Worm (Caenorhabditis elegans) whole organism, late embryonic: ENCODE results near the gene ets-10.

Experiments used
- C38D4.7 ChIP-seq: fragments of 200-800 bp; sonication (Bioruptor generic); optimal IDR thresholded peaks from 2 replicates; lab custom pipeline; 2018; ENCODE audit warnings: mild to moderate bottlenecking, missing genetic modification characterization, moderate library complexity, missing compliant biosample characterization
- Y22D7AL.16 ChIP-seq: sonication (generic microtip); optimal IDR thresholded peaks from 2 replicates; lab custom pipeline; 2016; ENCODE audit warnings: missing genetic modification characterization, missing compliant biosample characterization
- ceh-19 ChIP-seq: fragments of 200-800 bp; sonication (Bioruptor generic); optimal IDR thresholded peaks from 2 replicates; lab custom pipeline; 2018; ENCODE audit warnings: mild to moderate bottlenecking, missing genetic modification characterization, missing compliant biosample characterization
- ceh-2 ChIP-seq: sonication (generic microtip); optimal IDR thresholded peaks from 2 replicates; lab custom pipeline; 2016; ENCODE audit warnings: missing genotype, missing genetic modification characterization, missing compliant biosample characterization
- ceh-22 ChIP-seq: sonication (generic microtip); optimal IDR thresholded peaks from 2 replicates; lab custom pipeline; 2017; ENCODE audit warnings: missing biosample characterization, missing genetic modification characterization
- ceh-24 ChIP-seq: sonication (generic microtip); optimal IDR thresholded peaks from 2 replicates; lab custom pipeline; 2016; ENCODE audit warnings: mild to moderate bottlenecking, missing genetic modification characterization, missing compliant biosample characterization
- ceh-30 ChIP-seq: fragments of 150-350 bp; optimal IDR thresholded peaks from 2 replicates; lab custom pipeline; 2014; ENCODE audit warnings: missing biosample characterization, missing genetic modification characterization
- ceh-31 ChIP-seq: sonication (generic microtip); optimal IDR thresholded peaks from 2 replicates; lab custom pipeline; 2016; ENCODE audit warnings: missing genetic modification characterization, missing compliant biosample characterization
- ceh-45 ChIP-seq: fragments of 200-800 bp; sonication (Bioruptor generic); IDR thresholded peaks from 2 replicates; pipeline ENCODE4 v1.3.6; 2022; ENCODE audit warnings: missing genetic modification reagents, missing genetic modification characterization, missing compliant biosample characterization
- ceh-48 ChIP-seq: sonication (generic microtip); optimal IDR thresholded peaks from 2 replicates; lab custom pipeline; 2016; ENCODE audit warnings: missing genetic modification characterization, inconsistent platforms, missing compliant biosample characterization
- che-1 ChIP-seq: sonication (generic microtip); optimal IDR thresholded peaks from 2 replicates; lab custom pipeline; 2016; ENCODE audit warnings: mild to moderate bottlenecking, missing genetic modification characterization, missing compliant biosample characterization
- dmd-4 ChIP-seq: sonication (generic microtip); optimal IDR thresholded peaks from 2 replicates; lab custom pipeline; 2016; ENCODE audit warnings: borderline replicate concordance, missing genetic modification characterization, missing compliant biosample characterization
- elt-2 ChIP-seq: sonication (generic microtip); optimal IDR thresholded peaks from 2 replicates; lab custom pipeline; 2016; ENCODE audit warnings: missing genetic modification reagents, missing genetic modification characterization, missing compliant biosample characterization
- ets-4 ChIP-seq: sonication (generic microtip); optimal IDR thresholded peaks from 2 replicates; lab custom pipeline; 2016; ENCODE audit warnings: missing genetic modification characterization, missing compliant biosample characterization
- fkh-10 ChIP-seq: fragments of 150-350 bp; optimal IDR thresholded peaks from 2 replicates; lab custom pipeline; 2014; ENCODE audit warnings: missing biosample characterization, missing genetic modification reagents, missing genetic modification characterization
- fkh-6 ChIP-seq: sonication (generic microtip); optimal IDR thresholded peaks from 2 replicates; lab custom pipeline; 2016; ENCODE audit warnings: missing genetic modification characterization, missing compliant biosample characterization
- gmeb-2 ChIP-seq: sonication (generic microtip); optimal IDR thresholded peaks from 2 replicates; lab custom pipeline; 2016; ENCODE audit warnings: missing genetic modification characterization, inconsistent platforms, missing compliant biosample characterization
- hlh-30 ChIP-seq: sonication (generic microtip); optimal IDR thresholded peaks from 2 replicates; lab custom pipeline; 2017; ENCODE audit warnings: antibody characterized with exemption, missing genetic modification characterization, missing compliant biosample characterization; ENCODE audit not compliant: insufficient read depth
- hlh-8 ChIP-seq: sonication (generic microtip); optimal IDR thresholded peaks from 2 replicates; lab custom pipeline; 2016; ENCODE audit warnings: missing genotype, missing genetic modification characterization, missing compliant biosample characterization
- lin-11 ChIP-seq: fragments of 200-800 bp; sonication (Bioruptor generic); optimal IDR thresholded peaks from 2 replicates; lab custom pipeline; 2018; ENCODE audit warnings: mild to moderate bottlenecking, missing genetic modification characterization, missing compliant biosample characterization
- nfya-1 ChIP-seq: sonication (generic microtip); optimal IDR thresholded peaks from 2 replicates; lab custom pipeline; 2017; ENCODE audit warnings: missing genetic modification characterization, mild to moderate bottlenecking, missing compliant biosample characterization, antibody characterized with exemption, moderate library complexity
- nhr-232 ChIP-seq: sonication (generic microtip); optimal IDR thresholded peaks from 2 replicates; lab custom pipeline; 2016; ENCODE audit warnings: missing genetic modification characterization, missing compliant biosample characterization
- npax-4 ChIP-seq: sonication (generic microtip); optimal IDR thresholded peaks from 2 replicates; lab custom pipeline; 2016; ENCODE audit warnings: missing genetic modification characterization, missing compliant biosample characterization
- odd-2 ChIP-seq: sonication (generic microtip); optimal IDR thresholded peaks from 2 replicates; lab custom pipeline; 2017; ENCODE audit warnings: antibody characterized with exemption, mild to moderate bottlenecking, missing genetic modification characterization, missing compliant biosample characterization
- pag-3 ChIP-seq: sonication (generic microtip); optimal IDR thresholded peaks from 2 replicates; lab custom pipeline; 2016; ENCODE audit warnings: missing compliant biosample characterization, missing genetic modification characterization, borderline replicate concordance
- pat-9 ChIP-seq: fragments of 200-800 bp; sonication (Bioruptor generic); optimal IDR thresholded peaks from 2 replicates; lab custom pipeline; 2018; ENCODE audit warnings: mild to moderate bottlenecking, missing genetic modification characterization, moderate library complexity, missing compliant biosample characterization
- pha-2 ChIP-seq: sonication (generic microtip); optimal IDR thresholded peaks from 2 replicates; lab custom pipeline; 2017; ENCODE audit warnings: mild to moderate bottlenecking, missing genetic modification characterization, missing compliant biosample characterization
- pros-1 ChIP-seq: fragments of 150-350 bp; optimal IDR thresholded peaks from 2 replicates; lab custom pipeline; 2014; ENCODE audit warnings: missing biosample characterization, missing genetic modification reagents, missing genetic modification characterization
- ref-2 ChIP-seq: sonication (generic microtip); optimal IDR thresholded peaks from 2 replicates; lab custom pipeline; 2016; ENCODE audit warnings: missing genetic modification characterization, missing compliant biosample characterization
- sdc-2 ChIP-seq: sonication (generic microtip); optimal IDR thresholded peaks from 2 replicates; lab custom pipeline; 2016; ENCODE audit warnings: missing genotype, missing genetic modification characterization, missing compliant biosample characterization
- sox-2 ChIP-seq: fragments of 200-800 bp; sonication (Bioruptor generic); IDR thresholded peaks from 2 replicates; pipeline ENCODE4 v1.3.6; 2022; ENCODE audit warnings: missing genetic modification reagents, missing genetic modification characterization, missing compliant biosample characterization
- syd-9 ChIP-seq: sonication (generic microtip); optimal IDR thresholded peaks from 2 replicates; lab custom pipeline; 2016; ENCODE audit warnings: mild to moderate bottlenecking, missing genetic modification characterization, moderate library complexity, missing compliant biosample characterization
- tbx-2 ChIP-seq: sonication (generic microtip); optimal IDR thresholded peaks from 2 replicates; lab custom pipeline; 2016; ENCODE audit warnings: missing genetic modification characterization, missing compliant biosample characterization
- tbx-7 ChIP-seq: sonication (generic microtip); optimal IDR thresholded peaks from 2 replicates; lab custom pipeline; 2016; ENCODE audit warnings: missing genotype, missing genetic modification characterization, missing compliant biosample characterization
- unc-42 ChIP-seq: sonication (generic microtip); optimal IDR thresholded peaks from 2 replicates; lab custom pipeline; 2016; ENCODE audit warnings: missing genotype, missing genetic modification characterization, missing compliant biosample characterization
- unc-55 ChIP-seq: sonication (generic microtip); optimal IDR thresholded peaks from 2 replicates; lab custom pipeline; 2017; ENCODE audit warnings: missing biosample characterization, missing genetic modification reagents, missing genetic modification characterization
- unc-86 ChIP-seq: sonication (generic microtip); optimal IDR thresholded peaks from 2 replicates; lab custom pipeline; 2016; ENCODE audit warnings: missing genetic modification characterization, missing compliant biosample characterization
- zip-5 ChIP-seq: sonication (generic microtip); optimal IDR thresholded peaks from 2 replicates; lab custom pipeline; 2016; ENCODE audit warnings: missing genetic modification characterization, missing compliant biosample characterization

ets-10 gene

ce11 chrX:4246237-4246697 is 37.7 kb upstream of the ets-10 start:
- no peak for TF ChIP-seq hlh-8 (tag; lab: Kevin White, UChicago)
- TF ChIP-seq hlh-30 = no peak
- TF ChIP-seq unc-86 = no peak
- TF ChIP-seq pag-3 = no peak
- no peak for TF ChIP-seq syd-9 (tag; lab: Kevin White, UChicago)
- no peak for TF ChIP-seq ref-2 (tag; lab: Kevin White, UChicago)
- TF ChIP-seq unc-42 (tag; lab: Kevin White, UChicago) = no peak
- TF ChIP-seq ceh-45 = no peak
- TF ChIP-seq ceh-24 (tag; lab: Kevin White, UChicago) = no peak
- no peak for TF ChIP-seq elt-2 (tag; lab: Kevin White, UChicago)
- no peak for TF ChIP-seq che-1 (tag; lab: Kevin White, UChicago)
- no peak for TF ChIP-seq ets-4 (tag; lab: Kevin White, UChicago)
- TF ChIP-seq C38D4.7 = no peak
- no peak for TF ChIP-seq ceh-30 (tag; lab: Kevin White, UChicago)
- TF ChIP-seq odd-2 (tag; lab: Kevin White, UChicago) = no peak
- TF ChIP-seq fkh-10 (GFP tag; lab: Kevin White, UChicago) = no peak
- TF ChIP-seq, all 69 proteins: peak for 0

- TF ChIP-seq nhr-232 (tag; lab: Kevin White, UChicago) (no peak), elt-2 (tag; lab: Kevin White, UChicago) (peak; percentile 55)
These were observed 37.0 kb upstream of the ets-10 start, which contains the start of gene F48D6.4 for ce11 chrX:4246867-4247591. TSS of gene F48D6.4 (minus strand) at chrX:4247212.

ce11 chrX:4248417-4248816 is 35.6 kb upstream of the ets-10 start:
- TF ChIP-seq sdc-2 = no peak
- TF ChIP-seq lin-11 = no peak
- TF ChIP-seq tbx-2 (tag; lab: Kevin White, UChicago) = no peak
- no peak for TF ChIP-seq pat-9 (tag; lab: Kevin White, UChicago)
- TF ChIP-seq sox-2 = no peak
- no peak for TF ChIP-seq elt-2 (tag; lab: Kevin White, UChicago)
- no peak for TF ChIP-seq pha-2 (tag; lab: Kevin White, UChicago)
- no peak for TF ChIP-seq tbx-7 (tag; lab: Kevin White, UChicago)
- no peak for TF ChIP-seq ceh-2 (tag; lab: Kevin White, UChicago)
- TF ChIP-seq ceh-19 (GFP tag; lab: Kevin White, UChicago) = no peak
- no peak for TF ChIP-seq ceh-22 (tag; lab: Kevin White, UChicago)
- TF ChIP-seq zip-5 (tag; lab: Kevin White, UChicago) = no peak
- TF ChIP-seq dmd-4 = no peak
- no peak for TF ChIP-seq Y22D7AL.16

ce11 chrX:4248949-4249348 is 35.0 kb upstream of the ets-10 start, which contains the start of gene hlh-13:
TSS of gene hlh-13 (plus strand) at chrX:4249249.
- no peak for TF ChIP-seq hlh-8 (tag; lab: Kevin White, UChicago)
- TF ChIP-seq ceh-31 (tag; lab: Kevin White, UChicago) = no peak
- no peak for TF ChIP-seq nfya-1 (tag; lab: Kevin White, UChicago)
- TF ChIP-seq npax-4 (tag; lab: Kevin White, UChicago) = no peak
- TF ChIP-seq ceh-48 (tag; lab: Kevin White, UChicago) = no peak
- no peak for TF ChIP-seq gmeb-2
- TF ChIP-seq pros-1 (tag; lab: Kevin White, UChicago) = no peak
- TF ChIP-seq fkh-6 (tag; lab: Kevin White, UChicago) = no peak
- no peak for TF ChIP-seq unc-55 (GFP tag; lab: Kevin White, UChicago)
- TF ChIP-seq, all 69 proteins: peak for 0
